Worm (Caenorhabditis elegans) whole organism, early embryonic: Measurements from ENCODE around the gene W07A12.8.

Experiments used
- B0310.2 ChIP-seq: sonication (generic microtip); optimal IDR thresholded peaks from 2 replicates; lab custom pipeline; 2016; ENCODE audit warnings: mild to moderate bottlenecking, missing genetic modification characterization, missing compliant biosample characterization
- F13C5.2 ChIP-seq: sonication (generic microtip); optimal IDR thresholded peaks from 2 replicates; lab custom pipeline; 2017; ENCODE audit warnings: mild to moderate bottlenecking, missing genetic modification characterization, inconsistent platforms, missing compliant biosample characterization
- aly-1 ChIP-seq: sonication (generic microtip); optimal IDR thresholded peaks from 2 replicates; lab custom pipeline; 2016; ENCODE audit warnings: missing genetic modification characterization, missing compliant biosample characterization
- ama-1 ChIP-seq: fragments of 150-350 bp; optimal IDR thresholded peaks from 2 replicates; lab custom pipeline; 2014
- ceh-13 ChIP-seq: fragments of 200-800 bp; sonication (Bioruptor generic); optimal IDR thresholded peaks from 2 replicates; lab custom pipeline; 2018; ENCODE audit warnings: mild to moderate bottlenecking, missing genetic modification characterization, missing compliant biosample characterization
- ceh-36 ChIP-seq: sonication (generic microtip); optimal IDR thresholded peaks from 2 replicates; lab custom pipeline; 2016; ENCODE audit warnings: missing genetic modification characterization, inconsistent platforms, missing compliant biosample characterization
- ets-7 ChIP-seq: sonication (generic microtip); optimal IDR thresholded peaks from 2 replicates; lab custom pipeline; 2016; ENCODE audit warnings: missing genotype, missing genetic modification characterization, missing compliant biosample characterization
- flt-1 ChIP-seq: fragments of 200-800 bp; sonication (Bioruptor generic); IDR thresholded peaks from 2 replicates; pipeline ENCODE4 v1.3.6; 2022; ENCODE audit warnings: missing genetic modification characterization, missing compliant biosample characterization
- hmbx-1 ChIP-seq: sonication (generic microtip); optimal IDR thresholded peaks from 2 replicates; lab custom pipeline; 2016; ENCODE audit warnings: mild to moderate bottlenecking, missing genetic modification characterization, missing compliant biosample characterization
- hmg-4 ChIP-seq: fragments of 200-800 bp; sonication (Bioruptor generic); optimal IDR thresholded peaks from 2 replicates; lab custom pipeline; 2018; ENCODE audit warnings: mild to moderate bottlenecking, missing genetic modification characterization, missing compliant biosample characterization
- hnd-1 ChIP-seq: sonication (generic microtip); optimal IDR thresholded peaks from 2 replicates; lab custom pipeline; 2016; ENCODE audit warnings: missing genetic modification characterization, missing compliant biosample characterization
- pes-1 ChIP-seq: fragments of 200-800 bp; sonication (Bioruptor generic); IDR thresholded peaks from 2 replicates; pipeline ENCODE4 v1.3.6; 2022; ENCODE audit warnings: missing genetic modification reagents, missing genetic modification characterization, missing compliant biosample characterization
- scrt-1 ChIP-seq: fragments of 200-800 bp; sonication (Bioruptor generic); IDR thresholded peaks from 2 replicates; pipeline ENCODE4 v1.3.6; 2022; ENCODE audit warnings: missing genetic modification characterization, missing compliant biosample characterization
- sea-1 ChIP-seq: fragments of 200-800 bp; sonication (Bioruptor generic); conservative IDR thresholded peaks from 2 replicates; pipeline ENCODE4 v1.3.6; 2022; ENCODE audit warnings: missing genetic modification characterization, missing compliant biosample characterization
- tbx-11 ChIP-seq: fragments of 200-800 bp; sonication (Bioruptor generic); IDR thresholded peaks from 2 replicates; pipeline ENCODE4 v1.3.6; 2022; ENCODE audit warnings: missing genetic modification characterization, missing compliant biosample characterization
- tbx-37 ChIP-seq: fragments of 200-800 bp; sonication (Bioruptor generic); conservative IDR thresholded peaks from 2 replicates; pipeline ENCODE4 v1.3.6; 2022; ENCODE audit warnings: missing genetic modification reagents, missing genetic modification characterization, missing compliant biosample characterization
- tra-4 ChIP-seq: sonication (generic microtip); optimal IDR thresholded peaks from 2 replicates; lab custom pipeline; 2017; ENCODE audit warnings: missing genetic modification characterization, missing compliant biosample characterization

The W07A12.8 gene

DNA sequence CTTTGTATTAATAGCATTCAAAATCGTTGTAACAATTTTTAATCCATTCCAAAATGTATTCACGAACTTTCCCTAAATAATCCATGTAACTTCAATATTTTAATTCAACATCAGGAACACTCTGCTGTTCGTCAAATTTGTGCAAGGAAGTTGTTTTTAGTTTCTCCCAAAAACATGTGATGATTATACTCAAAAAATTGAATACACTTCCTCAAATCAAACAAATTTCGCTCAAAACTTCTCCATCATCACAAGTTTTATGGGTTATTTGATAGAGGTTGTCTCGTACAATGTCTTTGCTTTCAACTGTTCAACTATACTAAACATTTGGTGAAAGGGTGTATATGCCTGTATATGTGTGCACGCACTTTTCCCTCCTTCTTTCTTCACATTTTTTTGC is 40.6 kb downstream of the W07A12.8 start:
- no peak for TF ChIP-seq scrt-1
- TF ChIP-seq ama-1 (lab: Kevin White, UChicago), result no peak
- no peak for TF ChIP-seq tbx-11 (GFP tag; lab: Robert Waterston, UW)
- no peak for TF ChIP-seq hnd-1 (tag; lab: Kevin White, UChicago)
- no peak for TF ChIP-seq ceh-36 (tag; lab: Kevin White, UChicago)
- TF ChIP-seq tbx-37 (GFP tag; lab: Robert Waterston, UW), result no peak
- no peak for TF ChIP-seq pes-1 (GFP tag; lab: Robert Waterston, UW)
- TF ChIP-seq ets-7 (tag; lab: Kevin White, UChicago), result no peak
- no peak for TF ChIP-seq flt-1 (GFP tag; lab: Robert Waterston, UW)
- TF ChIP-seq aly-1 (tag; lab: Kevin White, UChicago), result no peak

DNA sequence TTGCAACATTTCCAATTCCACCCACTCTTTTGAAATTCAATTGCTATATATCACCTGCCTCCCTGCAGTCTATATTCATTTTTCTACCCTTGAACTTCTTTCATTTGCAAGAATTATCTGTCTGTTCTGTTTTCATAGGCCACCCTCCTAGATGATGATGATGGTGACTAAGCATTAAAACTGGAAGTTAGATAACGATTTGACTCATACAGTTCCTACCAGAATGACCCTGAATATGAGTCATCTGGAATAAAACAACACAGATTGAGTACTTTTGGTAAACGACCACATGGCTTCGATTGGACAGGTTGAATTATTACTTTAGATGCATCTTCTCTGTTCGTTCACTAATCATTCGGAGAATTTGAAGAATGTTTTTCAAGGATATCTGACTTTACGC is 41.3 kb downstream of the W07A12.8 start:
- TF ChIP-seq F13C5.2, result no peak

DNA sequence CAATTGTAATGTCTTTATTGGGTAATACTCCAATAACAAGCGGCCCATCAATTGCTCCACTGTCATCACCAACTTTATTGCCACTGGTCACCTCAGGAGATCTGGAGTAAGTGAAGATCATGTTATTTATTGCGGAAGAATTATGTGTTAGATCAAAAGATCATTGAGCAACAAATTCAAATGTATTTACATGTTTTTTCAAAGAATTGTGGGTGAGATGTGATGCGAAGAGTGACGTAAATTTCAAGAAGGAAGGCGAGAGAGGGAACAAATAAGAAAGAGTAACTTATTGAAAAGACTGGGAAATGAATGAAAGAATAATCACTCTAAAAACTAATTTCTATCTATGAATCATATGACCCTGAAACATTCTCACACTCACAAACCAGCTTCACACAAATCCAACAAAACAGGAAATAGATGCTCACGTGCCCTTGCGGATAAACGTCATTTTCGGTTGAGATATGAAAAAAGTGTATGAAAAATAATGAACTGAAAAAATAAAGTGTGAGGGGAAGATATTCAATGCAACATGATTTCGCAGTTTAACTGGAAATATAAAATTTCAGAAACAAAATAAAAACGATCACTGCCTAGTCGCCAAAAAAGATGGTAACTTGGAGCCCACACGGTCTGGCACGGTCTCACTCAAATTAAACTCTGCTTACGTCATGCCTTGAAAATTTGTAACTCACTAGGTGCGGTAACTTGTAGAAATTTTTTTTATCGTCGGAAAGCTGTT is 44.6 kb downstream of the W07A12.8 start:
- TF ChIP-seq ama-1 (lab: Kevin White, UChicago) (no peak), tbx-37 (GFP tag; lab: Robert Waterston, UW) (no peak), aly-1 (tag; lab: Kevin White, UChicago) (no peak), tra-4 (tag; lab: Kevin White, UChicago) (no peak), hnd-1 (tag; lab: Kevin White, UChicago) (no peak), F13C5.2 (no peak), ceh-36 (tag; lab: Kevin White, UChicago) (no peak), flt-1 (GFP tag; lab: Robert Waterston, UW) (no peak), B0310.2 (tag; lab: Kevin White, UChicago) (no peak), sea-1 (GFP tag; lab: Robert Waterston, UW) (no peak), ceh-13 (GFP tag; lab: Kevin White, UChicago) (no peak), hmbx-1 (no peak), tbx-11 (GFP tag; lab: Robert Waterston, UW) (no peak), ets-7 (tag; lab: Kevin White, UChicago) (no peak), scrt-1 (no peak), hmg-4 (GFP tag; lab: Kevin White, UChicago) (no peak), pes-1 (GFP tag; lab: Robert Waterston, UW) (no peak)

DNA sequence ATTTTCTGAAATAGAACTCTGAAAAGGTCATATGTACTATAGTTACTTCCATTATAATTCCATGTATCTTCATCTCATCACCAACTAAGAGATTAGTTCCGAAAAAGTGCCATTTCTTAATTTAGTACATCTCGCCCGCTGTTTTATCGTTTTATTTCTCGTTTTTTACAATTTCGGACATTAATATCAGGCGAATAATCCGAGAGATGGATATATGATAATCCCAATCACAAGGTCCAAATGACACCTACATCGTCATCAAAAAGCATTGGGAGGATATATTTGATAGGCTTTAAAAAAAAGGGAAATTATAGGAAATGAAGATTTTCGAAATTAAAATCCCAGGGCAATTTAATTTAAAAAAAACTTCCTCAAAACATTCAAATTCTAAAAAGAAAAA is 45.3 kb downstream of the W07A12.8 start:
- no peak for TF ChIP-seq B0310.2 (tag; lab: Kevin White, UChicago)
- TF ChIP-seq tbx-37 (GFP tag; lab: Robert Waterston, UW), result no peak
- no peak for TF ChIP-seq hmbx-1
- no peak for TF ChIP-seq aly-1 (tag; lab: Kevin White, UChicago)
- no peak for TF ChIP-seq hmg-4 (GFP tag; lab: Kevin White, UChicago)
- TF ChIP-seq sea-1 (GFP tag; lab: Robert Waterston, UW), result no peak
- no peak for TF ChIP-seq ama-1 (lab: Kevin White, UChicago)
- TF ChIP-seq hnd-1 (tag; lab: Kevin White, UChicago), result no peak

DNA sequence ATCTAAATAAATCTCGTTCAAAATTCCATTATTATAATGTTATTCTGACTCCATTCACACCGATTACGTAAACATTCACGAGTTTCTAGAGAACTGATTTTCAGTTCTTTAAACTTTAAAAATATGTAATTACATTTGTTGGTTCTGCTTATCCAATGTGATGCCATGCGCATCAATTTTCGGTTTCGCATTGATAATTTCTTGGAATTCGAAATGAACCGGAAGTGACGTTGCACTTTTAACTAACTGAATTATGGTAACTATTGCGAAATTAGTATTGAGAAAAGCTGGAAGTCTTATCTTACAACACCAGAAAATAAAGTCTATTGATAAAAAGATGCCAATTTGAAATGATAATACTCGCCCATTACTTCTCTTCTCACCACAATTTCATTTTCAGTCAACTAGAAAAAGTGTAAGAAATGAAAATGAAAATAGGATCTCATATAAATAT is 47.8 kb downstream of the W07A12.8 start:
- TF ChIP-seq tra-4 (tag; lab: Kevin White, UChicago) (no peak), hmbx-1 (no peak), B0310.2 (tag; lab: Kevin White, UChicago) (no peak), ets-7 (tag; lab: Kevin White, UChicago) (no peak), hmg-4 (GFP tag; lab: Kevin White, UChicago) (no peak), scrt-1 (no peak), ama-1 (lab: Kevin White, UChicago) (no peak), sea-1 (GFP tag; lab: Robert Waterston, UW) (no peak), tbx-11 (GFP tag; lab: Robert Waterston, UW) (no peak), flt-1 (GFP tag; lab: Robert Waterston, UW) (no peak), pes-1 (GFP tag; lab: Robert Waterston, UW) (no peak)

DNA sequence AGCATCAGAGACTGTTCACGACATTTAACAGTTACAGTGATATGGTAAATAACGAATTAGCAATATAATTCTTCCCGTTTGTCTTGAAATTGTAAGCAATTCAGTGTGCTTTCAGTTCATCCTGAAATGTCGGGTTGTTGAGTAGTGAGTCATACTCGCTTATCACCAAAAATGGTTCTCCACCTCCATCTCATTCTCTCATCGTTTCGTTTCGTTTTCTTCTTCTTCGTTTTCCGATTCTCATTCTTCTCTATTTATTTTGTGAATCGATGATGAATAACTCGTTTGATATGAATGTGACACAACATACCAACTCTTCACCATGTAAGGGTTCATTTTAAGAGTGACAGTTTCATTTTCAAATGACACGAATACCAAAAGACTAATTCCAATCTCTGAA is 49.2 kb downstream of the W07A12.8 start:
- TF ChIP-seq ceh-36 (tag; lab: Kevin White, UChicago), result no peak
- TF ChIP-seq aly-1 (tag; lab: Kevin White, UChicago), result no peak
- no peak for TF ChIP-seq ceh-13 (GFP tag; lab: Kevin White, UChicago)
- TF ChIP-seq flt-1 (GFP tag; lab: Robert Waterston, UW), result no peak
- no peak for TF ChIP-seq ets-7 (tag; lab: Kevin White, UChicago)
- no peak for TF ChIP-seq tra-4 (tag; lab: Kevin White, UChicago)
- no peak for TF ChIP-seq hnd-1 (tag; lab: Kevin White, UChicago)
- TF ChIP-seq F13C5.2, result no peak
- TF ChIP-seq ama-1 (lab: Kevin White, UChicago), result no peak
- no peak for TF ChIP-seq tbx-11 (GFP tag; lab: Robert Waterston, UW)
- no peak for TF ChIP-seq sea-1 (GFP tag; lab: Robert Waterston, UW)
- TF ChIP-seq tbx-37 (GFP tag; lab: Robert Waterston, UW), result no peak
- TF ChIP-seq hmbx-1, result no peak
- no peak for TF ChIP-seq hmg-4 (GFP tag; lab: Kevin White, UChicago)

DNA sequence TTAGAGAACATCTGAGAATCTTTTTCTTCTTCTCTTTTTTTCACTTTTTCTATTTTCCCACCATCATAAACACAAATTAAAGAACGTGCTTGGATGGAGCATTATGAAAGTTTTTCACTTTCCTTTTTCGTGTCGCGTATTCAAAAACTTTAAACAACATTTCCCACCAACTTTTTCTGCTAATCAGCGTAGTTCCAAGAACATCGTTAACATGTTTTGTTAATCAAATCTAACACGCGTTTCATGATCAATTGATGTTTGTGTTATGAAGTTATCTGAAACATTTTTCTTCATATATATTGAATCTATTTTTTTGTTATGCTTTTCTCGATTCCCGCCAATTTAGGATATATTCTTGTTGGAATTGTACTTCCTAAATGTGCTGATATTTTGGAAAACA is 50.0 kb downstream of the W07A12.8 start:
- TF ChIP-seq pes-1 (GFP tag; lab: Robert Waterston, UW) (no peak), tbx-37 (GFP tag; lab: Robert Waterston, UW) (no peak)

DNA sequence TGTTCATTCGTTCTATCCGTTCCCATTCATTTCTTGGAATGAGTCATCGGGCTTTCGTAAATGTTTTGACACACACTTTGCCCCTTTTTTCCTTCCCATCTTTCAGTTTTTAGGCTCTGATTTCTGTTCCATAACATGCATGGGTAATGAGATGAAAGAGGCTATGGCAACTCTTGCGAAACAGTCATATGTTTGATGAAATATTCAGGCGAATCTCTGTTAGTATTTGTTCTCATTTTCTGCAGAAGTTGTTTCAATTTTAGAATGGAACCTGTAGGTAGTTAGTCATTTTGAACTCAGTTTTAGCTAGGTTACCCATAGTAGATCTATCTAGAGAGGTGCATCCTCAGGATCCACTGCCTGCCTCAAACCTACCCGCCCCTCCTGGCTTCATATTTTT is 50.6 kb downstream of the W07A12.8 start:
- no peak for TF ChIP-seq hmbx-1
- no peak for TF ChIP-seq scrt-1
- no peak for TF ChIP-seq tra-4 (tag; lab: Kevin White, UChicago)
- no peak for TF ChIP-seq hmg-4 (GFP tag; lab: Kevin White, UChicago)
- TF ChIP-seq sea-1 (GFP tag; lab: Robert Waterston, UW), result no peak
- no peak for TF ChIP-seq pes-1 (GFP tag; lab: Robert Waterston, UW)
- TF ChIP-seq ets-7 (tag; lab: Kevin White, UChicago), result no peak
- TF ChIP-seq hnd-1 (tag; lab: Kevin White, UChicago), result no peak
- TF ChIP-seq ceh-13 (GFP tag; lab: Kevin White, UChicago), result no peak
- TF ChIP-seq B0310.2 (tag; lab: Kevin White, UChicago), result no peak
- TF ChIP-seq ama-1 (lab: Kevin White, UChicago), result no peak
- no peak for TF ChIP-seq tbx-11 (GFP tag; lab: Robert Waterston, UW)
- no peak for TF ChIP-seq flt-1 (GFP tag; lab: Robert Waterston, UW)
- TF ChIP-seq ceh-36 (tag; lab: Kevin White, UChicago), result no peak
- no peak for TF ChIP-seq tbx-37 (GFP tag; lab: Robert Waterston, UW)
- no peak for TF ChIP-seq F13C5.2
- TF ChIP-seq aly-1 (tag; lab: Kevin White, UChicago), result no peak
